Worm (Caenorhabditis elegans) whole organism, young adult: Measurements from ENCODE around the gene eif-3.F.

Experiments used
- B0035.1 ChIP-seq: sonication (generic microtip); optimal IDR thresholded peaks from 2 replicates; lab custom pipeline; 2016; ENCODE audit warnings: missing genetic modification characterization, mild to moderate bottlenecking, missing compliant biosample characterization, missing genotype, missing genetic modification reagents
- B0336.3 ChIP-seq: fragments of 200-800 bp; sonication (Bioruptor generic); IDR thresholded peaks from 2 replicates; pipeline ENCODE4 v1.3.6; 2022; ENCODE audit warnings: missing genetic modification characterization, missing compliant biosample characterization
- C17E4.6 ChIP-seq: fragments of 200-800 bp; sonication (Bioruptor generic); IDR thresholded peaks from 2 replicates; pipeline ENCODE4 v1.3.6; 2022; ENCODE audit warnings: missing genetic modification reagents, missing genetic modification characterization, missing compliant biosample characterization
- F22D6.2 ChIP-seq: sonication (generic microtip); optimal IDR thresholded peaks from 2 replicates; lab custom pipeline; 2016; ENCODE audit warnings: mild to moderate bottlenecking, missing genetic modification characterization, missing compliant biosample characterization
- F37B4.10 ChIP-seq: fragments of 200-800 bp; sonication (Bioruptor generic); IDR thresholded peaks from 2 replicates; pipeline ENCODE4 v1.3.6; 2022; ENCODE audit warnings: missing genetic modification characterization, missing compliant biosample characterization
- F52B5.7 ChIP-seq: sonication (generic microtip); optimal IDR thresholded peaks from 2 replicates; lab custom pipeline; 2016; ENCODE audit warnings: mild to moderate bottlenecking, missing genetic modification characterization, missing compliant biosample characterization
- K11D2.4 ChIP-seq: fragments of 200-800 bp; sonication (Bioruptor generic); IDR thresholded peaks from 2 replicates; pipeline ENCODE4 v1.3.6; 2022; ENCODE audit warnings: missing genetic modification reagents, missing genetic modification characterization, missing compliant biosample characterization
- T07F8.4 ChIP-seq: sonication (generic microtip); optimal IDR thresholded peaks from 2 replicates; lab custom pipeline; 2016; ENCODE audit warnings: mild to moderate bottlenecking, missing genetic modification characterization, moderate library complexity, missing compliant biosample characterization
- T26A5.8 ChIP-seq: sonication (generic microtip); optimal IDR thresholded peaks from 2 replicates; lab custom pipeline; 2016; ENCODE audit warnings: missing genetic modification characterization, missing compliant biosample characterization
- Y53F4B.3 ChIP-seq: fragments of 200-800 bp; sonication (Bioruptor generic); IDR thresholded peaks from 2 replicates; pipeline ENCODE4 v1.3.6; 2022; ENCODE audit warnings: missing genetic modification reagents, missing genetic modification characterization, missing compliant biosample characterization
- Y56A3A.18 ChIP-seq: fragments of 200-800 bp; sonication (Bioruptor generic); IDR thresholded peaks from 2 replicates; pipeline ENCODE4 v1.3.6; 2022; ENCODE audit warnings: missing genetic modification reagents, missing genetic modification characterization, missing compliant biosample characterization
- aptf-3 ChIP-seq: fragments of 200-800 bp; sonication (Bioruptor generic); IDR thresholded peaks from 2 replicates; pipeline ENCODE4 v1.3.6; 2022; ENCODE audit warnings: missing genetic modification characterization, missing compliant biosample characterization
- attf-5 ChIP-seq: fragments of 200-800 bp; sonication (Bioruptor generic); optimal IDR thresholded peaks from 2 replicates; lab custom pipeline; 2018; ENCODE audit warnings: mild to moderate bottlenecking, missing genetic modification characterization, missing compliant biosample characterization
- ccch-3 ChIP-seq: fragments of 200-800 bp; sonication (Bioruptor generic); optimal IDR thresholded peaks from 2 replicates; lab custom pipeline; 2018; ENCODE audit warnings: mild to moderate bottlenecking, missing genetic modification characterization, missing compliant biosample characterization
- cebp-1 ChIP-seq, 2 experiments: fragments of 200-800 bp in 1 of 2; sonication (Bioruptor generic) in 1 of 2; sonication (generic microtip) in 1 of 2; IDR thresholded peaks in 1 of 2; optimal IDR thresholded peaks in 1 of 2; 2 replicates each; pipeline versions ENCODE4 v1.3.6 to Lab custom; 2017 to 2022; ENCODE audit warnings: missing compliant biosample characterization in 2 of 2, missing genetic modification characterization in 2 of 2, mild to moderate bottlenecking in 1 of 2, missing genetic modification reagents in 1 of 2, moderate library complexity in 1 of 2
- ceh-27 ChIP-seq: fragments of 200-800 bp; sonication (Bioruptor generic); optimal IDR thresholded peaks from 2 replicates; lab custom pipeline; 2018; ENCODE audit warnings: mild to moderate bottlenecking, missing genetic modification characterization, moderate library complexity, missing compliant biosample characterization
- ceh-40 ChIP-seq: fragments of 200-800 bp; sonication (Bioruptor generic); IDR thresholded peaks from 2 replicates; pipeline ENCODE4 v1.3.6; 2022; ENCODE audit warnings: missing genetic modification characterization, missing compliant biosample characterization
- chd-7 ChIP-seq: sonication (generic microtip); optimal IDR thresholded peaks from 2 replicates; lab custom pipeline; 2016; ENCODE audit warnings: mild to moderate bottlenecking, missing genetic modification characterization, moderate library complexity, missing compliant biosample characterization
- die-1 ChIP-seq: sonication (generic microtip); optimal IDR thresholded peaks from 2 replicates; lab custom pipeline; 2016; ENCODE audit warnings: missing genotype, mild to moderate bottlenecking, missing genetic modification characterization, missing compliant biosample characterization
- efl-1 ChIP-seq: fragments of 150-350 bp; optimal IDR thresholded peaks from 2 replicates; lab custom pipeline; 2014; ENCODE audit warnings: missing biosample characterization, missing genetic modification reagents, missing genetic modification characterization
- fkh-3 ChIP-seq: sonication (generic microtip); optimal IDR thresholded peaks from 2 replicates; lab custom pipeline; 2016; ENCODE audit warnings: mild to moderate bottlenecking, missing genetic modification characterization, missing compliant biosample characterization
- gei-17 ChIP-seq: fragments of 200-800 bp; sonication (Bioruptor generic); optimal IDR thresholded peaks from 2 replicates; lab custom pipeline; 2018; ENCODE audit warnings: mild to moderate bottlenecking, missing genetic modification characterization, missing compliant biosample characterization
- hlh-12 ChIP-seq: sonication (generic microtip); optimal IDR thresholded peaks from 2 replicates; lab custom pipeline; 2016; ENCODE audit warnings: missing genetic modification characterization, missing compliant biosample characterization
- hrde-1 ChIP-seq: sonication (generic microtip); optimal IDR thresholded peaks from 2 replicates; lab custom pipeline; 2016; ENCODE audit warnings: missing genetic modification characterization, mild to moderate bottlenecking, missing compliant biosample characterization, moderate library complexity, missing genotype, missing genetic modification reagents, borderline replicate concordance
- hsf-1 ChIP-seq: fragments of 200-800 bp; sonication (Bioruptor generic); IDR thresholded peaks from 2 replicates; pipeline ENCODE4 v1.3.6; 2022; ENCODE audit warnings: missing genetic modification reagents, missing genetic modification characterization, missing compliant biosample characterization
- lag-1 ChIP-seq: fragments of 200-800 bp; sonication (Bioruptor generic); IDR thresholded peaks from 2 replicates; pipeline ENCODE4 v1.3.6; 2022; ENCODE audit warnings: missing genetic modification reagents, missing genetic modification characterization, missing compliant biosample characterization
- let-526 ChIP-seq: fragments of 200-800 bp; sonication (Bioruptor generic); IDR thresholded peaks from 2 replicates; pipeline ENCODE4 v1.3.6; 2022; ENCODE audit warnings: missing genetic modification reagents, missing genetic modification characterization, missing compliant biosample characterization
- lin-54 ChIP-seq: fragments of 200-800 bp; sonication (Bioruptor generic); optimal IDR thresholded peaks from 2 replicates; lab custom pipeline; 2018; ENCODE audit warnings: mild to moderate bottlenecking, missing genetic modification characterization, missing compliant biosample characterization
- madf-10 ChIP-seq: sonication (generic microtip); optimal IDR thresholded peaks from 2 replicates; lab custom pipeline; 2016; ENCODE audit warnings: mild to moderate bottlenecking, missing genetic modification characterization, missing compliant biosample characterization
- madf-8 ChIP-seq: fragments of 200-800 bp; sonication (Bioruptor generic); conservative IDR thresholded peaks from 2 replicates; pipeline ENCODE4 v1.3.6; 2022; ENCODE audit warnings: missing genetic modification reagents, missing genetic modification characterization, missing compliant biosample characterization
- mes-4 ChIP-seq: sonication (generic microtip); optimal IDR thresholded peaks from 2 replicates; lab custom pipeline; 2016; ENCODE audit warnings: missing genotype, missing genetic modification characterization, missing compliant biosample characterization
- mxl-1 ChIP-seq: sonication (generic microtip); optimal IDR thresholded peaks from 2 replicates; lab custom pipeline; 2016; ENCODE audit warnings: missing genetic modification characterization, missing compliant biosample characterization
- nfyb-1 ChIP-seq: fragments of 200-800 bp; sonication (Bioruptor generic); IDR thresholded peaks from 2 replicates; pipeline ENCODE4 v1.3.6; 2022; ENCODE audit warnings: missing genetic modification reagents, missing genetic modification characterization, missing compliant biosample characterization
- nhr-80 ChIP-seq: sonication (generic microtip); optimal IDR thresholded peaks from 2 replicates; lab custom pipeline; 2016; ENCODE audit warnings: missing genetic modification characterization, missing compliant biosample characterization
- pbrm-1 ChIP-seq: fragments of 200-800 bp; sonication (Bioruptor generic); IDR thresholded peaks from 2 replicates; pipeline ENCODE4 v1.3.6; 2022; ENCODE audit warnings: missing genetic modification reagents, missing genetic modification characterization, missing compliant biosample characterization
- rcor-1 ChIP-seq: fragments of 200-800 bp; sonication (Bioruptor generic); IDR thresholded peaks from 2 replicates; pipeline ENCODE4 v1.3.6; 2022; ENCODE audit warnings: missing genetic modification reagents, missing genetic modification characterization, missing compliant biosample characterization
- repo-1 ChIP-seq: sonication (generic microtip); optimal IDR thresholded peaks from 2 replicates; lab custom pipeline; 2017; ENCODE audit warnings: mild to moderate bottlenecking, missing genetic modification characterization, missing compliant biosample characterization
- sdz-38 ChIP-seq: sonication (generic microtip); optimal IDR thresholded peaks from 2 replicates; lab custom pipeline; 2016; ENCODE audit warnings: missing genotype, missing genetic modification characterization, missing compliant biosample characterization
- snpc-4 ChIP-seq, 5 experiments: fragments of 150-350 bp in 1 of 5; sonication (generic microtip) in 4 of 5; optimal IDR thresholded peaks; 2 replicates each; lab custom pipeline; 2014 to 2018; ENCODE audit warnings: missing genetic modification characterization in 5 of 5, missing biosample characterization in 3 of 5, antibody characterized with exemption in 2 of 5, mild to moderate bottlenecking in 2 of 5, missing compliant biosample characterization in 2 of 5, missing genotype in 2 of 5, moderate library complexity in 2 of 5, missing genetic modification reagents in 1 of 5
- tlf-1 ChIP-seq: fragments of 200-800 bp; sonication (Bioruptor generic); optimal IDR thresholded peaks from 2 replicates; lab custom pipeline; 2018; ENCODE audit warnings: mild to moderate bottlenecking, missing genetic modification characterization, missing compliant biosample characterization
- unc-130 ChIP-seq: sonication (generic microtip); optimal IDR thresholded peaks from 2 replicates; lab custom pipeline; 2016; ENCODE audit warnings: missing genetic modification reagents, missing genetic modification characterization, missing compliant biosample characterization
- unc-62 ChIP-seq: fragments of 150-350 bp; optimal IDR thresholded peaks from 2 replicates; lab custom pipeline; 2014; ENCODE audit warnings: missing biosample characterization, missing genetic modification reagents, missing genetic modification characterization
- xnd-1 ChIP-seq: sonication (generic microtip); optimal IDR thresholded peaks from 2 replicates; lab custom pipeline; 2016; ENCODE audit warnings: missing genotype, missing genetic modification reagents, missing genetic modification characterization, missing compliant biosample characterization
- zim-3 ChIP-seq: sonication (generic microtip); optimal IDR thresholded peaks from 2 replicates; lab custom pipeline; 2017; ENCODE audit warnings: mild to moderate bottlenecking, missing genetic modification characterization, moderate library complexity, missing compliant biosample characterization
- ztf-18 ChIP-seq: sonication (generic microtip); optimal IDR thresholded peaks from 2 replicates; lab custom pipeline; 2016; ENCODE audit warnings: missing genotype, mild to moderate bottlenecking, missing genetic modification characterization, missing compliant biosample characterization
- ztf-26 ChIP-seq: sonication (generic microtip); optimal IDR thresholded peaks from 2 replicates; lab custom pipeline; 2017; ENCODE audit warnings: missing genetic modification characterization, missing compliant biosample characterization

eif-3.F gene

DNA sequence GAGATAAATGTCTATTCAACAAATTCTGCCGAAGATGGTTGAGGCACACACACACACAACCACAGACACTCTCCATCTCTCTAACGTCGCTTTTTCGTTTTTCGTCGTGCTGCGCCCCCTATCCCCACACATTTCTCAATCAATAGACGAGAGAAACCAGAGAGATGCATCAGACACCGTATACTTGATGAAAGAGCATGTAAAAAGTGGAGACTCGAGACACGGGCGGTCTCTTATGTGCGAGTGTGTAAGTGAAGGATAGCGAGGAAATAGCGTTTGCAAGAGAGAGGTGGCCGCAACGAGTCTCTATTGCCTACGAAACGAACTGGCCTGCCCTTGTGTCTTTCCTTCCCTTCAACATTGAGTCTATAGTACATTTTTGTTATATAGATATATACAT is 48.7 kb upstream of the eif-3.F start (continued):
- TF ChIP-seq sdz-38 (tag; lab: Kevin White, UChicago) (no peak), fkh-3 (no peak), ccch-3 (no peak), rcor-1 (GFP tag; lab: Robert Waterston, UW) (peak; percentile 58; the same call in 1 of the 2 replicates), B0035.1 (peak; percentile 56), Y53F4B.3 (GFP tag; lab: Robert Waterston, UW) (no peak), unc-130 (GFP tag; lab: Kevin White, UChicago) (no peak), attf-5 (GFP tag; lab: Kevin White, UChicago) (peak; percentile 82)

DNA sequence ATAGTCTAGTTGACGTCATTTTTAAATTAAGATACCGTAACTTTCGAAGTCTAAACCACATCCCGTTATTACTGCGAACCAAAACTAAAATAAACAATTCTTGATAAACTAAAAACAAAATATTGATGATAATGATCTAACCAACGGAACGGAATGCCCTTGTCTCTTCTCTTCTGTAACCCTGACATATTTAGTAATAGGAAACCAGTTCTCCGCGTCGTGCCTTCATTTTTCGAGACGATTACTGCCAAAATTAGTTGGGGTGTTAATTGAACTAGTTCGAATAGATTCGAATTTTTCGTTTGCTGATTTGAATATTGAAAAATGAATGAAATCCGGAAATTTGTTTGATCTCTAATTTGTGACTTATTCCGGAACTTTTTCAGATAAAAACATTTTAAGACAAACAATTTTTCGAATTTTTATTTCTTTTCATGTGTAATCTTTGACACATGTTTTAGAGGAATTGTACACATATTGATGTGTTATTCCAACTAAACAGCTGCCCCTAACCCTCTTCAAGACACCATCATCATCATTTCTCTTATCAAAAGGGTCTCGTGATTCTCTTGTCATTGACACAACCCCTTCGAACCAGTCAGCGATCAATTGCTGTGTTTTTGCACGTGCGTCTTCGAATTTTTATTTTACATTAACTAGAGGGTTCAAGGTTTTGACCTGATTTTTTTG is 47.6 kb upstream of the eif-3.F start:
- TF ChIP-seq xnd-1 (tag; lab: Kevin White, UChicago) (no peak), tlf-1 (GFP tag; lab: Kevin White, UChicago) (peak; percentile 41), aptf-3 (GFP tag; lab: Robert Waterston, UW) (no peak), snpc-4 (GFP tag; optimal IDR thresholded peaks at IDR 0.05; lab: Kevin White, UChicago) (no peak), snpc-4 (tag; optimal IDR thresholded peaks at IDR 0.05; lab: Kevin White, UChicago) (peak in 3 of 4 experiments; percentile 16 to 40 (median 23)), T26A5.8 (no peak), lin-54 (GFP tag; lab: Kevin White, UChicago) (peak; percentile 44), rcor-1 (GFP tag; lab: Robert Waterston, UW) (no peak), repo-1 (tag; lab: Kevin White, UChicago) (peak; percentile 1), mes-4 (no peak), K11D2.4 (GFP tag; lab: Robert Waterston, UW) (peak; percentile 28; the same call in 1 of the 2 replicates), let-526 (no peak), ztf-18 (tag; lab: Kevin White, UChicago) (no peak), ztf-26 (tag; lab: Kevin White, UChicago) (no peak), B0336.3 (GFP tag; lab: Robert Waterston, UW) (peak; percentile 73; the same call in 1 of the 2 replicates), madf-10 (tag; lab: Kevin White, UChicago) (peak; percentile 30), C17E4.6 (GFP tag; lab: Robert Waterston, UW) (no peak), hsf-1 (GFP tag; lab: Robert Waterston, UW) (no peak), cebp-1 (GFP tag; IDR thresholded peaks at IDR 0.05; lab: Robert Waterston, UW) (peak; percentile 47; the same call in 1 of the 2 replicates), cebp-1 (tag; optimal IDR thresholded peaks at IDR 0.05; lab: Kevin White, UChicago) (peak; percentile 76), madf-8 (GFP tag; lab: Robert Waterston, UW) (no peak), mxl-1 (tag; lab: Kevin White, UChicago) (no peak), attf-5 (GFP tag; lab: Kevin White, UChicago) (peak; percentile 54), sdz-38 (tag; lab: Kevin White, UChicago) (no peak), Y56A3A.18 (GFP tag; lab: Robert Waterston, UW) (0 out of 2 replicates have a peak, but pooled peaks have one; percentile 34), pbrm-1 (GFP tag; lab: Robert Waterston, UW) (peak; percentile 45; the same call in 1 of the 2 replicates), unc-62 (GFP tag; lab: Kevin White, UChicago) (peak; percentile 86), nfyb-1 (GFP tag; lab: Robert Waterston, UW) (peak; percentile 82), ceh-40 (GFP tag; lab: Robert Waterston, UW) (no peak), die-1 (tag; lab: Kevin White, UChicago) (no peak), zim-3 (tag; lab: Kevin White, UChicago) (no peak), chd-7 (peak; percentile 60), lag-1 (GFP tag; lab: Robert Waterston, UW) (no peak), F52B5.7 (tag; lab: Kevin White, UChicago) (no peak), F37B4.10 (GFP tag; lab: Robert Waterston, UW) (no peak), T07F8.4 (no peak), efl-1 (GFP tag; lab: Kevin White, UChicago) (no peak), gei-17 (GFP tag; lab: Kevin White, UChicago) (no peak), B0035.1 (no peak), hlh-12 (no peak), ceh-27 (GFP tag; lab: Kevin White, UChicago) (peak; percentile 8), nhr-80 (tag; lab: Kevin White, UChicago) (peak; percentile 67), F22D6.2 (tag; lab: Kevin White, UChicago) (peak; percentile 36), hrde-1 (tag; lab: Kevin White, UChicago) (no peak)
